Worm (Caenorhabditis elegans) whole organism, L3 larva: ENCODE measurements around the gene C14B9.10.

Experiments used
- nhr-237 ChIP-seq: fragments of 150-350 bp; optimal IDR thresholded peaks from 2 replicates; lab custom pipeline; 2014; ENCODE audit warnings: missing biosample characterization, missing genetic modification characterization
- nhr-76 ChIP-seq: fragments of 150-350 bp; sonication (generic microtip); optimal IDR thresholded peaks from 5 replicates; lab custom pipeline; 2014; ENCODE audit warnings: missing biosample characterization, missing genetic modification characterization
- nhr-77 ChIP-seq: fragments of 150-350 bp; optimal IDR thresholded peaks from 2 replicates; lab custom pipeline; 2014; ENCODE audit warnings: missing biosample characterization, missing genetic modification characterization
- pqm-1 ChIP-seq: fragments of 150-350 bp; optimal IDR thresholded peaks from 2 replicates; lab custom pipeline; 2017; ENCODE audit warnings: missing biosample characterization, missing genetic modification characterization, inconsistent platforms
- snpc-4 ChIP-seq: fragments of 150-350 bp; optimal IDR thresholded peaks from 2 replicates; lab custom pipeline; 2014; ENCODE audit warnings: missing biosample characterization, missing genetic modification characterization

DNA sequence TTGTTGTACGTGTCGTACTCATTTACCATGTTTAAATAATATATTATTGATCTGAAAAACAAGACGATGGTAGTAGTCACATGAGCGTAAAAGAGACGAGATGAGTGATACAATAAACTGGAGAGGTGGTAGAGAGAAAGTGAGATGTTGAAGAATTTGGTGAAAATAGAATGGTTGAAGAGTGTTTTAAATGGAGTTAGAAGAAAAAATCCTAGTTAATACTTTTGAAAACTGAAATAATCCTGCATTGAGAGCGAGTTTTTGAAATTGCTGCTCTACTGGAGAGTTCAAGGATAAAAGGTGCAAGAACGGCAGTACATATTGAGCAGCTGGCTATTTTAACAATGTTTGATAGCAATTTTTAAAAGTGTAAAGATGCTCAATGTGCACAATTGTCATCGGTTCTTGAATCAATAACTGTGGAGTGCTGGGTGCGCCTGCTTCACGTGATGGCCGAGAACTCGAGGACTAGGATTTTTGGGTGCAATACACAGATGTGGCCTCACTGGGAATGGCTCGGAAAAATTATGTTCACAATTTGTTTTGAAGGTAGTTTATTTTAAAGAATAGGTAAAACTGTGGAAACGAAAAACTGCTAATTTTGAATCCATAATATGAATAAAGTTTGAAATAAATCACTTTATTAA, 27.6 kb downstream of the C14B9.10 start, which contains the start of gene atg-13:
- TF ChIP-seq nhr-77 (tag; lab: Kevin White, UChicago) (no peak), snpc-4 (tag; lab: Kevin White, UChicago) (no peak), nhr-237 (no peak), pqm-1 (tag; lab: Kevin White, UChicago) (no peak), nhr-76 (tag; lab: Kevin White, UChicago) (no peak)
